Worm (Caenorhabditis elegans) whole organism, L4 larva: ENCODE measurements around the gene W06A7.4.

Experiments
- aly-2 ChIP-seq: sonication (generic microtip); optimal IDR thresholded peaks from 2 replicates; lab custom pipeline; 2018; ENCODE audit warnings: missing biosample characterization, missing genetic modification characterization
- daf-19 ChIP-seq: fragments of 200-800 bp; sonication (Bioruptor generic); conservative IDR thresholded peaks from 2 replicates; pipeline ENCODE4 v1.3.6; 2022; ENCODE audit warnings: missing genetic modification characterization, missing compliant biosample characterization
- fkh-10 ChIP-seq: fragments of 150-350 bp; optimal IDR thresholded peaks from 2 replicates; lab custom pipeline; 2014; ENCODE audit warnings: missing biosample characterization, missing genetic modification reagents, missing genetic modification characterization
- tag-97 ChIP-seq: fragments of 200-800 bp; sonication (Bioruptor generic); IDR thresholded peaks from 2 replicates; pipeline ENCODE4 v1.3.6; 2022; ENCODE audit warnings: missing genetic modification characterization, missing compliant biosample characterization

DNA sequence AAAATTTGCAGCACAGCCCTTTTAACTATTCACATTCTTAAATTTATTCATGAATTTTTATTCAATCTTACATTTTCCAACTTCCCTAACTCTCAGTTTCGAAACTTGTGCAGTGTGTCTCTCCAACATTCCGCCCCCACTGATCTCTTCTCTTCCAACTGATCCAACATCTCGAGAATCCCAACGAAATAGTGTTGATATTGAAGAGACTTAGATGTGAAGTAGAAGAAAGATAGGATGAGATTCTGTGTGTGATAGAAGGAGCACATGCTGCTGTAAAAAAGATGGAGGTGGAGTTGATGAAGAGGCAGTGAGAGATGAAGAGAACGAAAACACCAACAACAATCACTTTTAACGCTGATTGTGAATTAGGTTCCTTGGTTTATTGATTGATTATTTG is 3.9 kb upstream of the W06A7.4 start:
- TF ChIP-seq fkh-10 (GFP tag; lab: Kevin White, UChicago) (no peak), daf-19 (no peak), tag-97 (no peak), aly-2 (no peak)
